Worm (Caenorhabditis elegans) whole organism, L4 larva: ENCODE data around the gene ttr-51.

Experiments
- aly-2 ChIP-seq: sonication (generic microtip); optimal IDR thresholded peaks from 2 replicates; lab custom pipeline; 2018; ENCODE audit warnings: missing biosample characterization, missing genetic modification characterization
- mdt-29 ChIP-seq: fragments of 200-800 bp; sonication (Bioruptor generic); IDR thresholded peaks from 2 replicates; pipeline ENCODE4 v1.3.6; 2022; ENCODE audit warnings: missing genetic modification reagents, missing genetic modification characterization, missing compliant biosample characterization

- TF ChIP-seq mdt-29 (GFP tag; lab: Robert Waterston, UW) (no peak), aly-2 (tag; lab: Kevin White, UChicago) (no peak)
Measured at ce11 chrIV:13236485-13236884, 15.6 kb downstream of the ttr-51 start, which contains the start of gene pwp-1.
